Worm (Caenorhabditis elegans) whole organism, L4/young adult: ENCODE results near the gene F55G1.6.

ENCODE experiments used
- W03F9.2 ChIP-seq: fragments of 150-350 bp; optimal IDR thresholded peaks from 2 replicates; lab custom pipeline; 2014; ENCODE audit warnings: missing biosample characterization, missing genetic modification characterization
- dao-5 ChIP-seq: sonication (generic microtip); optimal IDR thresholded peaks from 2 replicates; lab custom pipeline; 2016; ENCODE audit warnings: missing genotype, missing genetic modification characterization, moderate library complexity, missing compliant biosample characterization
- him-1 ChIP-seq: sonication (generic microtip); optimal IDR thresholded peaks from 2 replicates; lab custom pipeline; 2016; ENCODE audit warnings: missing genotype, missing genetic modification reagents, missing genetic modification characterization, missing compliant biosample characterization

The F55G1.6 gene

DNA sequence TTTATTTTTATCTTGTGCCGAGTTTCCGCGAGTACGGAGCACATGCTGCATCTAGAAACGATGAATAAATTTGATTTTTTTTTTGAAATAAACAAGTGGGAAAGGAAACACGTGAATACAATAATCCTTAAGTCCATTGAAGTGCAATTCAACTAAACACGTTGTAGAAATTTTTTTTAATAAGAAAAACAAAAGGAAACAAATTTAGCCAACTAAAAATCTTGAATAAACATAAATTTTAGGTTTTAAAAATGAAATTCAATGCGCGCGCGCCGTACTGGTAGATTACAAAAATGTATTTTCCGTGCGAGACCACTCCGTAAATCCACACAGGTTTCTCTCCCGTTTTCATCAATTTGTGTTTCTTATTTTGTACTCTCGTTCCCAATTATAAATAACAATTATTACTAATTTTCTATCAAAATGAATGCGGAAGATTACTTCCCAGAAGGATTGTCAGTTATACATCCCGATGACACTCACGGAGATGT is at the start of gene F55G1.6, which contains the start of gene plk-3:
TSS of gene F55G1.6 (plus strand) at position 359 of the 491 bp plus-strand sequence.
TSS of gene plk-3 (minus strand) at position 51 of the 491 bp plus-strand sequence.
- TF ChIP-seq W03F9.2 (tag; lab: Kevin White, UChicago) = no peak
- TF ChIP-seq him-1 (tag; lab: Kevin White, UChicago) = no peak
- no peak for TF ChIP-seq dao-5

DNA sequence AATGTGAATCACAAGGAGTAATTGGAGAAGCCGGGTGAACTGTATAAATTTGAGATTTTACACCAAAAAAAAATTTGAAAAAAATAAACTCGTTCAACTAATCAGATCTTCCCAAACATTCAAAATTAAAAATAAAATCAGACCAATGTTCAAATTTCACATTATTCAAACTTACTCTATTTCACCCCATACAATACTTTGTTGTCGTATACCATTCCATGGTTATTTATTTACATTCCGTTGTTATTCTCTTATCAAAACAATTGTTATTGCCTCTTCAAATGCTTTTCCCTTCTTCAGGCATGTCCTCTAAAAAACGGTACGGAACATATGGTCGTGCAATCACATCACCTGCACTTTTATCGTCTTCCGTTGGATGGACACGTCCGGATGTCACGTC is 49.1 kb upstream of the F55G1.6 start, which contains the start of gene unc-82:
TSS of gene unc-82 (plus strand) at position 301 of the 400 bp plus-strand sequence.
- TF ChIP-seq dao-5 = no peak
- no peak for TF ChIP-seq him-1 (tag; lab: Kevin White, UChicago)
- no peak for TF ChIP-seq W03F9.2 (tag; lab: Kevin White, UChicago)

DNA sequence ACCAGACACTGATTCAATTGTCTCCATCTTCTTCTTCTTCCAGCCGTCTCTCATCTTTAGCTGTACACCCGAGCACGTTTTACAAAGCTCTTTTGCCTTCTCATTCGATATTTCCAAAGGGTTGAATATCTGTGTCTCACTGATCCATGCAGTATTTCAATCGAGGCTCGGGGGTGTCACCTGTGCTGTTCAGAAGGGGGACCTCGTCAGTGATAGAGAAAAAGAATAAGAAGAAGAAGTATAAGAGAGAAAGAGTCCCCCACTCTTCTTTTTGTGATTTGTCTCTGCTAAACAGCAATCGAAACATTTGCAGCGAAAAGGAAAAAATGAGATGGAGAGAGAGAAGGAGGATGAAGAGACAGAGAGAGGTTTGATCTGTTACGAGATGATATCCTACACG is 47.3 kb upstream of the F55G1.6 start:
- no peak for TF ChIP-seq W03F9.2 (tag; lab: Kevin White, UChicago)
- no peak for TF ChIP-seq dao-5
- TF ChIP-seq him-1 (tag; lab: Kevin White, UChicago) = no peak

DNA sequence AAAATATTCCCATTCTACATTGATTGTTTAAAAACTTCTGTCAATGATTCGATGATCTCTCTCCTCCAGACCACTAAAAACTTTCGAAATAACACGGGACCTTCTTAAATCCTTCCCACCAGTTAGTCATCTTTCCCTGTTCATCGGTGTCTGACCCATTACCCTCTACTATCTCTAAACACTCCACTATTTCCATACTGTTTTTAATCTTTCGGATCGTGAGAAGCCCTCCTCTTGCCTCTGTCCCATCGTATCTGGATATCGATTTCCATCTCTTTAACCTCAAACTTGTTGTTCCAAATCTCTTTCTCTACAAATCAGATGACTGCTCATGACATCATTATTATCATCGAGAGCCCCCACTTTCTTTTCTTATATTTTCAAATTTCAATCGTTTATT is 45.0 kb upstream of the F55G1.6 start:
- TF ChIP-seq dao-5 (no peak), him-1 (tag; lab: Kevin White, UChicago) (no peak), W03F9.2 (tag; lab: Kevin White, UChicago) (no peak)

DNA sequence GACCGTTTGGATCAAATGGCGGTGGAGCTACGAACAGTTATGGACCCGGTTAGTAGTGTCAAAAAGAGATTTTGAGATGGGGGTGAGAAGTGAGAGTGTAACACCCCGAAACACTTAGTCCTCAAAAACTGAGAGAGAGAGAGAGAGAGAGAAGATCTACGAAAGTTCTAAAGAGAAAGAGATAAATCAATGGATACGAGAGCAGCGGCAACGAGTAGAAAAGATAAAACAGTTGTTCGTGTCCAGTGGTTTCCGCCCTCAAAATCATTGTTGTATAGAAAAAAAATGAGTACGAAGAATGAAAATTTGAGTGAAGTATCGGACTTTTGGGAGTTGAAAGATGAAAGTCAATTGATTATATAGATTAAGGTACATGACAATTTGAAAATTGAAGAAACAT is 44.3 kb upstream of the F55G1.6 start:
- TF ChIP-seq him-1 (tag; lab: Kevin White, UChicago) = no peak
- no peak for TF ChIP-seq dao-5
- no peak for TF ChIP-seq W03F9.2 (tag; lab: Kevin White, UChicago)

DNA sequence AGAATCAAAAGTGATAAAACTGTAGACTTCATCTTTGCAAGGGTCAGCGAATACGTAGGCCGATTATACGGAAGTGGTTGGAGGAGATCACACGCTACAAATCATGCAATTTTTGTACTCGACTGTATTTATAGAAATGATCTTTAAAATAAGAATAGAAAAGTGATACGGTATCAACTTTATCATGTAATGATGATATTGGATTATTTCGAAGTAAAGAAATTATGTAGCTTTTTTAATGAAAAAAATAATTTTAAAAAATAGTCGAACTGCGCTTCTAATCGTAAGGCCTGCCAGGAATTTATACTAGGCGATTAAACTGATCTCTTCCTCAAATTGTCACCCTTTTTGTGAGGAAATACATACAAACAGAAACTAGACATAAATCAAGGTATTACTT is 39.5 kb upstream of the F55G1.6 start, which contains the start of gene B0496.11:
TSS of gene B0496.11 (minus strand) at position 101 of the 400 bp plus-strand sequence.
- no peak for TF ChIP-seq W03F9.2 (tag; lab: Kevin White, UChicago)
- TF ChIP-seq him-1 (tag; lab: Kevin White, UChicago) = no peak
- no peak for TF ChIP-seq dao-5

DNA sequence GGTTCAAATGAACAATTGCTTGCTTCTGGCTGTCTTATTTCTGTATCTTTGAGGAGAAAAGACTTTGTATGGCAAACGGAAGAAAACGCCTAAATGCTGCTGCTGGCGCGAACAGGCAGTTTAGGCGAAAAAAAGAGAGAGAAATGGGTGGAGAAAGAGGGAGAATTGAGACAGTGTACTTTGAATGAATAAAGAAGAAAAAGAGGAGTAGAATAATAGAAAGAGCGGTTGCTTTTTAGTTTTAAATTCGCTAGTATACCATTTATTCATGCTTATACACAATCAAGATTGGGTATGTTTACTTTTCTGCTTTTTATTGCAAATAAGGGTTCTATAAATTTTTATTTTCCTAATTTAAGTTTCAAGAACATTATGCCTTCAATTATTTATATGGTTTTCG is 33.9 kb upstream of the F55G1.6 start:
- TF ChIP-seq W03F9.2 (tag; lab: Kevin White, UChicago) = no peak

DNA sequence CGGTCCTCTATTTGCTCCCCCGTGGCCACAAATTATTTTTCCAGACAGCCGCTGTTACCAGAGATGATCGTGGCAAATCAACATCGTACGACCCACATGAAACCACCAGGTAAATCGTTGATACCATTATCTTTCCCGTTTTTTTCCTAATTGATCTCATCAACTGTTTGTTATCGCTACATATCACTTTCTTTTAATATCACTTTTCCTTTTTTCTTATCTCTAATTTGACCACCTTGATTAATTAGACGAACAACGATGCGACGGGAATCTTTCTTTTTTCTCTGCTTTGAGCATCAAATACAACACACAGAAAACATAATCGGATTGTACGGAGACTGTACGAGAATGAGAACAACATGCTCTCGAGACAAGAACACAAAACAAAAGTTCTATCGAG is 33.1 kb upstream of the F55G1.6 start:
- TF ChIP-seq him-1 (tag; lab: Kevin White, UChicago) (no peak), W03F9.2 (tag; lab: Kevin White, UChicago) (no peak), dao-5 (no peak)

DNA sequence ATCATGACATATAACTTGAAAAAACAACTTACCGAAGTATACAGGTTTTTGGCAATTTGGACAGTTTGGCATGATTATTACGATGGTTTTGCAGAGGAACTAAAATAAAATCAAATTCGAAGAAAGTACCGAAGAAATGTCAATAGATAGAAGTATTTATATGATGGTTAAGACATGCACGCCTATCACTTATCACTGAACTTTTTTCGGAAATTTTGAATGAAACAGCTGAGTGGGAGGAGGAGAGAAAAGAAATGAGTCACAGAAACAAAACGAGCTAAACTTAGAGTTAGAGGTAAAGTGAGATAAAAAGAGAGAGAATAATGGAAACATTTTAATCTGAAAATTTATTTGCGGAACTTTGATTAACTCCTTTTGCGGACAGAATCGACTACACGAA is 28.1 kb upstream of the F55G1.6 start, which contains the start of gene valv-1:
TSS of gene valv-1 (minus strand) at position 101 of the 400 bp plus-strand sequence.
- no peak for TF ChIP-seq W03F9.2 (tag; lab: Kevin White, UChicago)
- TF ChIP-seq him-1 (tag; lab: Kevin White, UChicago) = no peak

DNA sequence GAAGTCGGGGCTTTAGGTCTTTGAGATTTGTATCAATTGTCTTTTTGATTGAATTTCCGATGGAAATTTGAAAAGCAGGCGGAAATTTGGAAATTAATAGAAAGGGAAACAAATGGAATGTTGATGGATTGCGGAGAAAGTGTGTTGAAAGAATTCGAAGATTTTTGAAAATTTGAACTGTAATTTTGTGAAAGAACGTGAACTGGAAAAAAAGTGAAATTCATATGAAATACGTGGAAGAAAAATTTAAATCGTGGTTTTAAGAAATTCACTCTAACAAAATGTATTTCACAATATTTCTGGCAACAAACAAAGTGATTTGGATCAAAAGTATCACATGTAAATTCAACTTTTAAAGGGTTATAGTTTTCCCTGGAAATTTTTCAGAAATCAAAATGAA is 27.3 kb upstream of the F55G1.6 start, which contains the start of gene B0496.1:
TSS of gene B0496.1 (plus strand) at position 301 of the 400 bp plus-strand sequence.
- TF ChIP-seq him-1 (tag; lab: Kevin White, UChicago) (no peak), W03F9.2 (tag; lab: Kevin White, UChicago) (no peak), dao-5 (no peak)

DNA sequence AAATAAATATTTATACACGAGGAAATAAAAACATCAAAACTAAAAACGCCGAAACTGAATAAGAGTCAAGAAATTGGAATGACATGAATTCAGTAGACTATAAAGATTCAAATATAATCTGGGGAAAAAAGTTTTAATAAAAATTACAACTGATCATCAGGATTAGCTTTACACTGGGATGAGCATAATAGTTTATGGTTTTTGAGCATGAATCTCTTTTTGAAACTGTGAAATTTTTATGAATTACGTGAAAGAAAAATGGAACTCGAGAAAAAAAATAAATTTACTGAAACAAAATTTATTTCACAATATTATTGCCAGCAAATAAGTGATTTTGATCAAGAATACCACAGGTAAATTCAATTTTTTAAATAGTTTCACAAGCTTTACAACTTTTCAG is 25.8 kb upstream of the F55G1.6 start, which contains the start of gene B0496.2:
TSS of gene B0496.2 (plus strand) at position 301 of the 400 bp plus-strand sequence.
- TF ChIP-seq him-1 (tag; lab: Kevin White, UChicago) (no peak), dao-5 (no peak), W03F9.2 (tag; lab: Kevin White, UChicago) (no peak)

DNA sequence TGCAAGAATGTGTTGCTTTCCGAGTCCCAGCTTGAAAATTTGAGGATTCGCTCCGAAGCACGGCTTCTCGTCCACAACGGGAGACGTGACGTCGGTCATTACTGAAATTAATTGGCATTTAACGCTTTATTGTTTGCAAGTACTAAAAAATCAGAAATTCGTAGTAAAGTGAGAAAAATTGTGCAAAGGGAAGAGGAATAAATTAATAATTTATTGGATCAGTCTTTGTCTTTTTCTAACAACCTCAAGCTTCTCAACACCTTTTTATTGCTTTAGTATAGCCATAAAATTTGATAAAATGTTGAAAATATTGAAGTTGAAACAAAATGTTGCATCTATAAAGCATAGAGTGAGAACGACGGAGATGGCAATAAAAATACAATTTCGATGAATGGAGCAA is 22.0 kb upstream of the F55G1.6 start, which contains the start of gene tes-1:
TSS of gene tes-1 (minus strand) at position 101 of the 400 bp plus-strand sequence.
- TF ChIP-seq him-1 (tag; lab: Kevin White, UChicago) (no peak), dao-5 (no peak), W03F9.2 (tag; lab: Kevin White, UChicago) (no peak)

DNA sequence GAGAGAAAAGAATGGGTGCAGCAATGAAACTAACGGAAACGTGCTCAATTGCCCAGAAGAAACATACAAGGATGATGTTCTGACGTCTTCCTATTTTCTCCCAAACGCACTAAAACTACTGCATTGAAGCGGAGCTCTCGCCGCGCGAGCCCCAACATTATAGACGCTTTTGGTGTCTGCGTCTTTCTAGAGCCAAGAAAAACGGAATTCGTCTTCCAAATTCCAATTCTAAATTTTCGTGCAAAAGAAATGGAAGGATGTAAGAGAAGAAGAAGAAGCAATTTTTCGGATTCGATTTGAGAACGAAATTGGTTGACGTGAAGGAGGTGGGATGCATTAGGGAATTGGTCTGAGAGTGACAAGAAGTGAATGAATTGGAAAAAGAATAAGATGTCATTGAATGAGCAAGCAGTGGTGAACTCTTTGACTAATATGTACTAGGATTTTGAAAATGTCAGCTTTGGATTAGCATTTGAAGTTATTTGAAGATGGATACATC is 19.6 kb upstream of the F55G1.6 start:
- TF ChIP-seq W03F9.2 (tag; lab: Kevin White, UChicago) (no peak), dao-5 (no peak), him-1 (tag; lab: Kevin White, UChicago) (no peak)

DNA sequence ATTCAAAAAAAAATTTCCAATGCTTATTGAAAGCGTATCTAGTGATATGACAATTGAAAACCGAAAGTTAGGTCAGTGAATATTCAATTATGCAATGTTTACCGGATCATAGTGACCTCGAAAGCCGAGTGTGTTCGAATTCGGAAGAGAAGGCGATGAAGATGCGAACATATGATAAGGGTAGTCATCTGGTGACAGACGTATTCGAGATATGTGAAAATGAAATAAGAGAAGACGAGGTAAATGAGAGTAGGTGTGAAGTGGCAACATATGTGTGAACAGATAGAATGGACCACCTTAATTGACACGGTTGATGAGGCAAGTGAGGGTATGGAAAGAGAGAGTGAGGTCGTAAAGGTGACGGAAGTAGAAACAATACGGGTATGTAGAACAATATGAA is 18.4 kb upstream of the F55G1.6 start:
- TF ChIP-seq dao-5 (no peak), him-1 (tag; lab: Kevin White, UChicago) (no peak), W03F9.2 (tag; lab: Kevin White, UChicago) (no peak)

DNA sequence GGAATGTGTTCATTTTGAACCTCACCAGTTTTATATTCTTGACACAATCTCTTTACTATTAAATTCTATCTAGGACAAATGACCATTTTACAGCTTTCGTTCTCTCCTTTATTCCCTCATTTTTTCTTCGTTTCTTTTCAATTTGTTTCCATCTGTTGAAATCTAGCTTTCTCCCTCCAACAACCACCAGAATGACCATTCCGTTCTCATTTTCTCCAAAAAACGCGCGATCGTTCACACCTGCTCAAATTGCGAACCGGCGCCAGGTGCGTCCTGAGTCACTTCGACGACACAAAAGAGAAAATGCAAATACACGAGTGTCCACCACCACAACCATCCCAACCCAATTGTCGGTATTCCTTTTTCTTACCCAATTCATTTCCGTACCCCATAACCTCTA is 17.1 kb upstream of the F55G1.6 start, which contains the start of gene F13B6.1:
TSS of gene F13B6.1 (plus strand) at position 301 of the 400 bp plus-strand sequence.
- TF ChIP-seq him-1 (tag; lab: Kevin White, UChicago) (no peak), W03F9.2 (tag; lab: Kevin White, UChicago) (no peak), dao-5 (no peak)
